Worm (Caenorhabditis elegans) whole organism, L4 larva: Measurements from ENCODE around the gene F43H9.4.

Source experiments
- T26A8.4 ChIP-seq: fragments of 200-800 bp; sonication (Bioruptor generic); IDR thresholded peaks from 2 replicates; pipeline ENCODE4 v1.3.6; 2022; ENCODE audit warnings: missing genetic modification characterization, missing compliant biosample characterization
- Y105C5A.15 ChIP-seq: fragments of 200-800 bp; sonication (Bioruptor generic); IDR thresholded peaks from 2 replicates; pipeline ENCODE4 v1.3.6; 2022; ENCODE audit warnings: missing genetic modification characterization, missing compliant biosample characterization
- lin-39 ChIP-seq: fragments of 150-350 bp; optimal IDR thresholded peaks from 2 replicates; lab custom pipeline; 2014; ENCODE audit warnings: missing biosample characterization, missing genetic modification reagents, missing genetic modification characterization
- nhr-11 ChIP-seq: fragments of 150-350 bp; optimal IDR thresholded peaks from 2 replicates; lab custom pipeline; 2014; ENCODE audit warnings: missing biosample characterization, missing genetic modification characterization
- nhr-111 ChIP-seq: fragments of 200-800 bp; sonication (Bioruptor generic); optimal IDR thresholded peaks from 2 replicates; lab custom pipeline; 2018; ENCODE audit warnings: mild to moderate bottlenecking, missing genetic modification characterization, missing compliant biosample characterization
- pha-4 ChIP-seq, 2 experiments: fragments of 150-350 bp in 1 of 2; fragments of 200-800 bp in 1 of 2; sonication (Bioruptor generic) in 1 of 2; IDR thresholded peaks in 1 of 2; optimal IDR thresholded peaks in 1 of 2; 2 replicates each; pipeline versions ENCODE4 v1.3.6 to Lab custom; 2014 to 2022; ENCODE audit warnings: missing genetic modification characterization in 2 of 2, missing genetic modification reagents in 2 of 2, missing biosample characterization in 1 of 2, missing compliant biosample characterization in 1 of 2
- skn-1 ChIP-seq: fragments of 150-350 bp; optimal IDR thresholded peaks from 2 replicates; lab custom pipeline; 2014; ENCODE audit warnings: missing biosample characterization, missing genetic modification characterization
- spr-3 ChIP-seq: fragments of 200-800 bp; sonication (Bioruptor generic); optimal IDR thresholded peaks from 2 replicates; lab custom pipeline; 2018; ENCODE audit warnings: mild to moderate bottlenecking, missing genetic modification characterization, missing compliant biosample characterization
- unc-130 ChIP-seq: sonication (generic microtip); optimal IDR thresholded peaks from 2 replicates; lab custom pipeline; 2016; ENCODE audit warnings: missing genetic modification reagents, missing genetic modification characterization, missing compliant biosample characterization
- unc-62 ChIP-seq, 3 experiments: fragments of 150-350 bp in 1 of 3; sonication (generic microtip); optimal IDR thresholded peaks in 2 of 3; peaks in 1 of 3; 1 replicate in 1 of 3; 2 replicates in 2 of 3; lab custom pipeline; 2014 to 2017; ENCODE audit warnings: missing biosample characterization in 3 of 3, missing genetic modification characterization in 3 of 3, missing genetic modification reagents in 3 of 3, missing genotype in 1 of 3

DNA sequence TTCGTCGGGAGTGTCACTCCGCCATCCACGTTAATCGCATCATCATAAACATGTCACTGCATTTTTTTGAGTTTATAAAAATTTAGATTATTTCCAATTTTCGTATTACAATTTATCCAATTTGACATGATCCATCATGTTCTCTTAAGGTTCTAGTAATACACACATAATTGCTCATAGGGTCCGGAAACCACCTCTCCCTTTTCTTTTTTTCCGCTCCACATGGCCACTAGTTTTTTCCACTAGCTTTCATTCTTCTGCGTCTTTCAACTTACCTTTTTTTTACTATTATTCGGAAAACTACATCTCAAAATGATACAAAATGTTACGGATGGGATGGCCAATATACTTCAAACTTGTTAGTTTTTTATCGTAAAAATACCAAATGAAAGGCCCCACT lies 40.6 kb upstream of the F43H9.4 start, which contains the start of gene Y97E10AL.1:
- no peak for TF ChIP-seq skn-1 (tag; lab: Kevin White, UChicago)
- TF ChIP-seq nhr-11: no peak
- TF ChIP-seq T26A8.4 (GFP tag; lab: Robert Waterston, UW): no peak
- TF ChIP-seq nhr-111 (GFP tag; lab: Kevin White, UChicago): no peak
- no peak for TF ChIP-seq pha-4 (GFP tag; IDR thresholded peaks at IDR 0.05; lab: Robert Waterston, UW)
- TF ChIP-seq pha-4 (tag; optimal IDR thresholded peaks at IDR 0.05; lab: Kevin White, UChicago): no peak
- TF ChIP-seq spr-3 (GFP tag; lab: Kevin White, UChicago): no peak
- TF ChIP-seq unc-62 (GFP tag; optimal IDR thresholded peaks at IDR 0.05 in 1 of 2; lab: Kevin White, UChicago): no peak
- no peak for TF ChIP-seq unc-62 (tag; optimal IDR thresholded peaks at IDR 0.05; lab: Kevin White, UChicago)
- TF ChIP-seq unc-130 (GFP tag; lab: Kevin White, UChicago): no peak
- TF ChIP-seq lin-39 (tag; lab: Kevin White, UChicago): no peak
- TF ChIP-seq Y105C5A.15 (GFP tag; lab: Robert Waterston, UW): no peak
